Fruit fly (Drosophila melanogaster) whole organism, embryonic: Measurements from ENCODE around the gene CG8173.

Source experiments
- Ada2b ChIP-seq: fragments of 200-800 bp; sonication (Bioruptor generic); IDR thresholded peaks from 2 replicates; pipeline ENCODE4 v1.3.6; 2022; ENCODE audit warnings: missing biosample characterization, missing genetic modification characterization
- Asciz ChIP-seq: fragments of 200-800 bp; sonication (Bioruptor generic); optimal IDR thresholded peaks from 2 replicates; lab custom pipeline; 2017; ENCODE audit warnings: missing biosample characterization, mild to moderate bottlenecking, missing genetic modification characterization, missing genetic modification reagents
- BEAF-32 ChIP-seq: fragments of 200-800 bp; sonication (Bioruptor generic); optimal IDR thresholded peaks from 3 replicates; lab custom pipeline; 2017; ENCODE audit warnings: missing biosample characterization, missing genetic modification characterization, mild to moderate bottlenecking, moderate library complexity, missing genetic modification reagents
- CG10267 ChIP-seq: fragments of 200-800 bp; sonication (Bioruptor generic); optimal IDR thresholded peaks from 2 replicates; lab custom pipeline; 2018; ENCODE audit warnings: missing biosample characterization, mild to moderate bottlenecking, missing genetic modification characterization, moderate library complexity
- CG10979 ChIP-seq: fragments of 200-800 bp; sonication (Bioruptor generic); optimal IDR thresholded peaks from 2 replicates; lab custom pipeline; 2018; ENCODE audit warnings: missing biosample characterization, mild to moderate bottlenecking, missing genetic modification characterization, moderate library complexity
- CG11456 ChIP-seq: fragments of 200-800 bp; sonication (Bioruptor generic); IDR thresholded peaks from 3 replicates; pipeline ENCODE4 v1.3.6; 2022; ENCODE audit warnings: missing biosample characterization, missing genetic modification characterization
- CG11696 ChIP-seq: fragments of 200-800 bp; sonication (Bioruptor generic); IDR thresholded peaks from 2 replicates; pipeline ENCODE4 v1.3.6; 2022; ENCODE audit warnings: missing biosample characterization, missing genetic modification characterization
- CG12659 ChIP-seq: fragments of 200-800 bp; sonication (Bioruptor generic); optimal IDR thresholded peaks from 3 replicates; lab custom pipeline; 2017; ENCODE audit warnings: mild to moderate bottlenecking, missing biosample characterization, missing genetic modification reagents, missing genetic modification characterization
- CG13287 ChIP-seq: fragments of 200-800 bp; sonication (Bioruptor generic); IDR thresholded peaks from 2 replicates; pipeline ENCODE4 v1.3.6; 2022; ENCODE audit warnings: missing biosample characterization, missing genetic modification characterization; ENCODE audit not compliant: partially characterized antibody
- CG14965 ChIP-seq: fragments of 200-800 bp; sonication (Bioruptor generic); optimal IDR thresholded peaks from 2 replicates; lab custom pipeline; 2016; ENCODE audit warnings: missing biosample characterization, missing genetic modification characterization, borderline replicate concordance
- CG1529 ChIP-seq: fragments of 200-800 bp; sonication (Bioruptor generic); optimal IDR thresholded peaks from 3 replicates; lab custom pipeline; 2018; ENCODE audit warnings: missing biosample characterization, missing genetic modification characterization
- CG15601 ChIP-seq: fragments of 200-800 bp; sonication (Bioruptor generic); optimal IDR thresholded peaks from 3 replicates; lab custom pipeline; 2019; ENCODE audit warnings: missing biosample characterization, mild to moderate bottlenecking, missing genetic modification characterization, moderate library complexity
- CG15696 ChIP-seq: fragments of 200-800 bp; sonication (Bioruptor generic); optimal IDR thresholded peaks from 2 replicates; lab custom pipeline; 2019; ENCODE audit warnings: missing biosample characterization, mild to moderate bottlenecking, missing genetic modification characterization, moderate library complexity
- CG2712 ChIP-seq: fragments of 200-800 bp; optimal IDR thresholded peaks from 3 replicates; lab custom pipeline; 2019; ENCODE audit warnings: missing biosample characterization, mild to moderate bottlenecking, missing genetic modification characterization, moderate library complexity
- CG30403 ChIP-seq: fragments of 200-800 bp; sonication (Bioruptor generic); optimal IDR thresholded peaks from 3 replicates; lab custom pipeline; 2016; ENCODE audit warnings: missing biosample characterization, missing genetic modification characterization
- CG3065 ChIP-seq: fragments of 200-800 bp; sonication (Bioruptor generic); optimal IDR thresholded peaks from 2 replicates; lab custom pipeline; 2016; ENCODE audit warnings: missing biosample characterization, missing genetic modification characterization
- CG34376 ChIP-seq: fragments of 200-800 bp; sonication (Bioruptor generic); optimal IDR thresholded peaks from 2 replicates; lab custom pipeline; 2018; ENCODE audit warnings: missing biosample characterization, mild to moderate bottlenecking, missing genetic modification characterization
- CG7357 ChIP-seq: fragments of 200-800 bp; sonication (Bioruptor generic); IDR thresholded peaks from 3 replicates; pipeline ENCODE4 v1.3.6; 2022; ENCODE audit warnings: missing biosample characterization, missing genetic modification characterization
- CG8290 ChIP-seq, 3 experiments: fragments of 200-800 bp; sonication (Bioruptor generic); optimal IDR thresholded peaks; 2 replicates each; lab custom pipeline; 2016 to 2019; ENCODE audit warnings: missing biosample characterization in 3 of 3, missing genetic modification characterization in 3 of 3, mild to moderate bottlenecking in 2 of 3, moderate library complexity in 1 of 3
- CG9437 ChIP-seq: fragments of 200-800 bp; sonication (Bioruptor generic); optimal IDR thresholded peaks from 2 replicates; lab custom pipeline; 2018; ENCODE audit warnings: missing biosample characterization, mild to moderate bottlenecking, missing genetic modification characterization
- CTCF ChIP-seq: fragments of 200-800 bp; sonication (Bioruptor generic); optimal IDR thresholded peaks from 2 replicates; lab custom pipeline; 2017; ENCODE audit warnings: missing biosample characterization, mild to moderate bottlenecking, missing genetic modification characterization, moderate library complexity
- CoRest ChIP-seq: fragments of 200-800 bp; sonication (Bioruptor generic); optimal IDR thresholded peaks from 3 replicates; lab custom pipeline; 2018; ENCODE audit warnings: missing biosample characterization, mild to moderate bottlenecking, missing genetic modification characterization, moderate library complexity
- Dip2 ChIP-seq: fragments of 200-800 bp; sonication (Bioruptor generic); IDR thresholded peaks from 2 replicates; pipeline ENCODE4 v1.3.6; 2022; ENCODE audit warnings: missing biosample characterization, missing genetic modification characterization
- HHEX ChIP-seq: fragments of 200-800 bp; sonication (Bioruptor generic); optimal IDR thresholded peaks from 3 replicates; lab custom pipeline; 2017; ENCODE audit warnings: missing biosample characterization, mild to moderate bottlenecking, missing genetic modification characterization, missing genetic modification reagents
- Hr51 ChIP-seq, 2 experiments: fragments of 200-800 bp; sonication (Bioruptor generic); optimal IDR thresholded peaks; 2 replicates in 1 of 2; 3 replicates in 1 of 2; lab custom pipeline; 2016 to 2018; ENCODE audit warnings: missing biosample characterization in 2 of 2, missing genetic modification characterization in 2 of 2, mild to moderate bottlenecking in 1 of 2, moderate library complexity in 1 of 2
- Lhr ChIP-seq: fragments of 200-800 bp; sonication (Bioruptor generic); optimal IDR thresholded peaks from 3 replicates; lab custom pipeline; 2017; ENCODE audit warnings: mild to moderate bottlenecking, missing biosample characterization, missing genetic modification reagents, missing genetic modification characterization
- MBD-R2 ChIP-seq: fragments of 200-800 bp; sonication (Bioruptor generic); IDR thresholded peaks from 2 replicates; pipeline ENCODE4 v1.3.6; 2022; ENCODE audit warnings: missing biosample characterization, missing genetic modification characterization
- Side ChIP-seq: fragments of 200-800 bp; sonication (Bioruptor generic); optimal IDR thresholded peaks from 2 replicates; lab custom pipeline; 2016; ENCODE audit warnings: missing biosample characterization, missing genetic modification characterization
- Sin3A ChIP-seq: fragments of >200 bp; optimal IDR thresholded peaks from 2 replicates; lab custom pipeline; 2018
- ase ChIP-seq: fragments of 200-800 bp; sonication (Bioruptor generic); IDR thresholded peaks from 3 replicates; pipeline ENCODE4 v1.3.6; 2022; ENCODE audit warnings: missing biosample characterization, missing genetic modification characterization
- ato ChIP-seq: fragments of 200-800 bp; sonication (Bioruptor generic); IDR thresholded peaks from 2 replicates; pipeline ENCODE4 v1.3.6; 2022; ENCODE audit warnings: missing biosample characterization, missing genetic modification characterization; ENCODE audit not compliant: partially characterized antibody
- bsh ChIP-seq, 2 experiments: fragments of 200-800 bp; sonication (Bioruptor generic); optimal IDR thresholded peaks; 2 replicates each; lab custom pipeline; 2017 to 2018; ENCODE audit warnings: mild to moderate bottlenecking in 2 of 2, missing biosample characterization in 2 of 2, missing genetic modification characterization in 2 of 2, moderate library complexity in 1 of 2
- cato ChIP-seq: fragments of 200-800 bp; sonication (Bioruptor generic); optimal IDR thresholded peaks from 2 replicates; lab custom pipeline; 2016; ENCODE audit warnings: missing biosample characterization, missing genetic modification characterization, borderline replicate concordance
- chinmo ChIP-seq: fragments of 200-800 bp; sonication (Bioruptor generic); IDR thresholded peaks from 4 replicates; pipeline ENCODE4 v1.3.6; 2022; ENCODE audit warnings: missing biosample characterization, missing genetic modification characterization; ENCODE audit not compliant: partially characterized antibody
- crp ChIP-seq, 2 experiments: fragments of 200-800 bp; sonication (Bioruptor generic); optimal IDR thresholded peaks; 2 replicates in 1 of 2; 3 replicates in 1 of 2; lab custom pipeline; 2017; ENCODE audit warnings: missing biosample characterization in 2 of 2, missing genetic modification characterization in 2 of 2, mild to moderate bottlenecking in 1 of 2, moderate library complexity in 1 of 2
- dimm ChIP-seq: fragments of 200-800 bp; sonication (Bioruptor generic); IDR thresholded peaks from 2 replicates; pipeline ENCODE4 v1.3.6; 2022; ENCODE audit warnings: missing biosample characterization, missing genetic modification characterization
- hkb ChIP-seq, 2 experiments: fragments of 200-800 bp in 1 of 2; fragments of >200 bp in 1 of 2; sonication (Bioruptor generic) in 1 of 2; IDR thresholded peaks in 1 of 2; optimal IDR thresholded peaks in 1 of 2; 2 replicates each; pipeline versions ENCODE4 v1.3.6 to Lab custom; 2017 to 2022; ENCODE audit warnings: missing biosample characterization in 1 of 2, missing genetic modification characterization in 1 of 2
- insv ChIP-seq, 2 experiments: fragments of 200-800 bp; sonication (Bioruptor generic); optimal IDR thresholded peaks; 3 replicates each; lab custom pipeline; 2016 to 2018; ENCODE audit warnings: missing biosample characterization in 2 of 2, missing genetic modification characterization in 2 of 2
- kah ChIP-seq: fragments of 200-800 bp; sonication (Bioruptor generic); optimal IDR thresholded peaks from 2 replicates; lab custom pipeline; 2018; ENCODE audit warnings: missing biosample characterization, mild to moderate bottlenecking, missing genetic modification characterization
- lab ChIP-seq: fragments of 200-800 bp; sonication (Bioruptor generic); optimal IDR thresholded peaks from 3 replicates; lab custom pipeline; 2017; ENCODE audit warnings: missing biosample characterization, missing genetic modification characterization, mild to moderate bottlenecking, moderate library complexity, missing genetic modification reagents
- lilli ChIP-seq: fragments of 200-800 bp; sonication (Bioruptor generic); optimal IDR thresholded peaks from 3 replicates; lab custom pipeline; 2016; ENCODE audit warnings: missing biosample characterization, missing genetic modification characterization
- lov ChIP-seq, 2 experiments: fragments of 200-800 bp in 1 of 2; fragments of >200 bp in 1 of 2; sonication (Bioruptor generic) in 1 of 2; IDR thresholded peaks in 1 of 2; optimal IDR thresholded peaks in 1 of 2; 2 replicates in 1 of 2; 3 replicates in 1 of 2; pipeline versions ENCODE4 v1.3.6 to Lab custom; 2017 to 2022; ENCODE audit warnings: missing biosample characterization in 1 of 2, missing genetic modification characterization in 1 of 2
- org-1 ChIP-seq: fragments of 200-800 bp; sonication (Bioruptor generic); optimal IDR thresholded peaks from 2 replicates; lab custom pipeline; 2017; ENCODE audit warnings: missing biosample characterization, missing genetic modification characterization
- pita ChIP-seq: fragments of 200-800 bp; sonication (Bioruptor generic); optimal IDR thresholded peaks from 2 replicates; lab custom pipeline; 2017; ENCODE audit warnings: missing biosample characterization, mild to moderate bottlenecking, missing genetic modification characterization
- row ChIP-seq: fragments of 200-800 bp; sonication (Bioruptor generic); IDR thresholded peaks from 3 replicates; pipeline ENCODE4 v1.3.6; 2022; ENCODE audit warnings: missing biosample characterization, missing genetic modification characterization
- salm ChIP-seq: fragments of 200-800 bp; sonication (Bioruptor generic); optimal IDR thresholded peaks from 2 replicates; lab custom pipeline; 2018; ENCODE audit warnings: missing biosample characterization, mild to moderate bottlenecking, missing genetic modification characterization
- sd ChIP-seq: fragments of 200-800 bp; sonication (Bioruptor generic); optimal IDR thresholded peaks from 3 replicates; lab custom pipeline; 2018; ENCODE audit warnings: missing biosample characterization, mild to moderate bottlenecking, missing genetic modification characterization, moderate library complexity
- sens ChIP-seq: fragments of 200-800 bp; sonication (Bioruptor generic); peaks from one replicate; lab custom pipeline; 2016; ENCODE audit warnings: missing biosample characterization, missing genetic modification characterization
- vvl ChIP-seq: fragments of 200-800 bp; sonication (Bioruptor generic); IDR thresholded peaks from 2 replicates; pipeline ENCODE4 v1.3.6; 2022; ENCODE audit warnings: missing biosample characterization, missing genetic modification characterization

Gene CG8173

DNA sequence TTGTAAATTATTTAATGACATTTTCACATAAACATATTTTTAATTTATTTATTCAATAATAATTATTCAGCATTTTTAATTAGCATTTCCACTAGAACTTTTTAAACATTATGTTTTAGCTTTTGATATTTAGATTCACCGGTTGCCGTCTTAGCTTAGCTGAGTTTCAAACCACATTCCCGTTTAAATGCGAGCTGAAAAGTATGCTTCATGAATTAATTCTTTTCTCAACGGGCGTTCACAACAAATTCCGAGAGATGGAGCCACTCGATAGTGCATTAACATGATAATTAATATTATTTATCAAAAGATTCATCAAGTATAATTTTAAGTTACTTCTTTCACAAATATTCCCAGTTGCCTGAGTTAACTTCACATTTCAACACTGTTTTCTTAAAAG, 13.8 kb downstream of the CG8173 start (continued):
- peak; percentile 4 for TF ChIP-seq CG2712
- TF ChIP-seq kah = no peak
- TF ChIP-seq sens = peak; percentile 20
- TF ChIP-seq lilli (GFP tag; lab: Kevin White, UChicago) = no peak
- peak in 1 of 2 experiments; percentile 36 for TF ChIP-seq insv (GFP tag; optimal IDR thresholded peaks at IDR 0.05; lab: Kevin White, UChicago)
- TF ChIP-seq vvl (GFP tag; lab: Robert Waterston, UW) = peak; percentile 38; the same call in 1 of the 2 replicates
- TF ChIP-seq Dip2 = peak; percentile 89
- no peak for TF ChIP-seq crp (GFP tag; optimal IDR thresholded peaks at IDR 0.05; lab: Kevin White, UChicago)
- no peak for TF ChIP-seq cato
- TF ChIP-seq hkb (optimal IDR thresholded peaks at IDR 0.05; lab: Kevin White, UChicago) = no peak
- TF ChIP-seq hkb (GFP tag; IDR thresholded peaks at IDR 0.05; lab: Robert Waterston, UW) = no peak
- no peak for TF ChIP-seq CG8290 (GFP tag; optimal IDR thresholded peaks at IDR 0.05; lab: Kevin White, UChicago)
- TF ChIP-seq CG8290 (tag; optimal IDR thresholded peaks at IDR 0.05; lab: Kevin White, UChicago) = peak in 1 of 2 experiments; percentile 44
- TF ChIP-seq CG34376 (GFP tag; lab: Kevin White, UChicago) = no peak
- no peak for TF ChIP-seq CG1529 (GFP tag; lab: Kevin White, UChicago)
- no peak for TF ChIP-seq MBD-R2 (GFP tag; lab: Robert Waterston, UW)
- no peak for TF ChIP-seq CG3065
- no peak for TF ChIP-seq salm (tag; lab: Kevin White, UChicago)
- peak; percentile 29 for TF ChIP-seq Lhr
- TF ChIP-seq CG12659 = no peak
- peak; percentile 99 for TF ChIP-seq CG10979 (tag; lab: Kevin White, UChicago)
- 0 out of 4 replicates have a peak, but pooled peaks have one; percentile 41 for TF ChIP-seq chinmo (GFP tag; lab: Robert Waterston, UW)
- no peak for TF ChIP-seq Side (GFP tag; lab: Kevin White, UChicago)
- peak; percentile 20; the same call in 1 of the 2 replicates for TF ChIP-seq CG13287 (GFP tag; lab: Robert Waterston, UW)
- no peak for TF ChIP-seq dimm (GFP tag; lab: Robert Waterston, UW)
- TF ChIP-seq CG11456 (GFP tag; lab: Robert Waterston, UW) = no peak
- no peak for TF ChIP-seq CG14965 (GFP tag; lab: Kevin White, UChicago)
- TF ChIP-seq org-1 (GFP tag; lab: Kevin White, UChicago) = no peak
- TF ChIP-seq pita (GFP tag; lab: Kevin White, UChicago) = peak; percentile 74
- no peak for TF ChIP-seq BEAF-32
- no peak for TF ChIP-seq CG15696 (tag; lab: Kevin White, UChicago)
- TF ChIP-seq CTCF (GFP tag; lab: Kevin White, UChicago) = peak; percentile 93
- TF ChIP-seq CG15601 = peak; percentile 3
- TF ChIP-seq ato (GFP tag; lab: Robert Waterston, UW) = no peak
- no peak for TF ChIP-seq CG11696 (GFP tag; lab: Robert Waterston, UW)
- TF ChIP-seq sd (tag; lab: Kevin White, UChicago) = peak; percentile 44
- no peak for TF ChIP-seq Hr51 (GFP tag; optimal IDR thresholded peaks at IDR 0.05; lab: Kevin White, UChicago)

- peak in 1 of 2 experiments; percentile 3 for TF ChIP-seq bsh (GFP tag; optimal IDR thresholded peaks at IDR 0.05; lab: Kevin White, UChicago)
- TF ChIP-seq CG7357 (GFP tag; lab: Robert Waterston, UW) = no peak
- peak; percentile 41 for TF ChIP-seq CG9437 (GFP tag; lab: Kevin White, UChicago)
- 0 out of 3 replicates have a peak, but pooled peaks have one; percentile 33 for TF ChIP-seq ase
- TF ChIP-seq Sin3A = no peak
- 0 out of 2 replicates have a peak, but pooled peaks have one; percentile 26 for TF ChIP-seq Ada2b (GFP tag; lab: Robert Waterston, UW)
- TF ChIP-seq row = 0 out of 3 replicates have a peak, but pooled peaks have one; percentile 22
- peak; percentile 42 for TF ChIP-seq CG2712
- TF ChIP-seq Asciz (GFP tag; lab: Kevin White, UChicago) = peak; percentile 47
- TF ChIP-seq lov (optimal IDR thresholded peaks at IDR 0.05; lab: Kevin White, UChicago) = no peak
- TF ChIP-seq lov (GFP tag; IDR thresholded peaks at IDR 0.05; lab: Robert Waterston, UW) = 0 out of 3 replicates have a peak, but pooled peaks have one; percentile 2
- TF ChIP-seq CG10267 (tag; lab: Kevin White, UChicago) = peak; percentile 45
- peak; percentile 24 for TF ChIP-seq lab (GFP tag; lab: Kevin White, UChicago)
- TF ChIP-seq HHEX = peak; percentile 21
- peak; percentile 36 for TF ChIP-seq CoRest (tag; lab: Kevin White, UChicago)
- peak; percentile 3 for TF ChIP-seq CG30403 (GFP tag; lab: Kevin White, UChicago)
Observed at dm6 chrX:17694873-17695446, 14.5 kb downstream of the CG8173 start.
